Worm (Caenorhabditis elegans) whole organism, L4 larva: ENCODE measurements around the gene M70.2.

Source experiments
- F26F4.8 ChIP-seq: fragments of 200-800 bp; sonication (Bioruptor generic); conservative IDR thresholded peaks from 2 replicates; pipeline ENCODE4 v1.3.6; 2022; ENCODE audit warnings: missing genetic modification characterization, missing compliant biosample characterization
- F37D6.2 ChIP-seq: sonication (generic microtip); optimal IDR thresholded peaks from 2 replicates; lab custom pipeline; 2016; ENCODE audit warnings: mild to moderate bottlenecking, missing genetic modification characterization, missing compliant biosample characterization
- F49E8.2 ChIP-seq: sonication (generic microtip); optimal IDR thresholded peaks from 2 replicates; lab custom pipeline; 2016; ENCODE audit warnings: missing compliant biosample characterization, mild to moderate bottlenecking, missing genetic modification characterization, borderline replicate concordance
- R02D3.7 ChIP-seq: fragments of 150-350 bp; sonication (generic microtip); optimal IDR thresholded peaks from 3 replicates; lab custom pipeline; 2014; ENCODE audit warnings: missing biosample characterization, missing genetic modification characterization
- T20F7.1 ChIP-seq: fragments of 200-800 bp; sonication (Bioruptor generic); optimal IDR thresholded peaks from 2 replicates; lab custom pipeline; 2018; ENCODE audit warnings: mild to moderate bottlenecking, missing genetic modification characterization, missing compliant biosample characterization
- T26A8.4 ChIP-seq: fragments of 200-800 bp; sonication (Bioruptor generic); IDR thresholded peaks from 2 replicates; pipeline ENCODE4 v1.3.6; 2022; ENCODE audit warnings: missing genetic modification characterization, missing compliant biosample characterization
- Y48G9A.11 ChIP-seq: fragments of 200-800 bp; sonication (Bioruptor generic); IDR thresholded peaks from 2 replicates; pipeline ENCODE4 v1.3.6; 2022; ENCODE audit warnings: missing genetic modification reagents, missing genetic modification characterization, missing compliant biosample characterization
- ZK337.2 ChIP-seq: fragments of 200-800 bp; sonication (Bioruptor generic); IDR thresholded peaks from 2 replicates; pipeline ENCODE4 v1.3.6; 2022; ENCODE audit warnings: missing genetic modification reagents, missing genetic modification characterization, missing compliant biosample characterization
- aha-1 ChIP-seq: fragments of 150-350 bp; peaks from one replicate; lab custom pipeline; 2014; ENCODE audit warnings: missing biosample characterization, missing genetic modification characterization
- ama-1 ChIP-seq: fragments of 150-350 bp; optimal IDR thresholded peaks from 2 replicates; lab custom pipeline; 2014; ENCODE audit warnings: inconsistent platforms, mixed read lengths
- ceh-20 ChIP-seq: fragments of 200-800 bp; sonication (Bioruptor generic); IDR thresholded peaks from 2 replicates; pipeline ENCODE4 v1.3.6; 2022; ENCODE audit warnings: missing genetic modification reagents, missing genetic modification characterization, missing compliant biosample characterization
- ceh-28 ChIP-seq: fragments of 150-350 bp; optimal IDR thresholded peaks from 2 replicates; lab custom pipeline; 2014; ENCODE audit warnings: missing biosample characterization, missing genetic modification reagents, missing genetic modification characterization
- ceh-32 ChIP-seq: sonication (generic microtip); optimal IDR thresholded peaks from 2 replicates; lab custom pipeline; 2016; ENCODE audit warnings: mild to moderate bottlenecking, missing genetic modification characterization, missing compliant biosample characterization; ENCODE audit not compliant: poor library complexity
- ceh-62 ChIP-seq: sonication (generic microtip); optimal IDR thresholded peaks from 2 replicates; lab custom pipeline; 2017; ENCODE audit warnings: missing biosample characterization, missing genetic modification characterization
- ces-1 ChIP-seq: fragments of 150-350 bp; sonication (generic microtip); optimal IDR thresholded peaks from 4 replicates; lab custom pipeline; 2014; ENCODE audit warnings: missing biosample characterization, missing genetic modification reagents, missing genetic modification characterization
- cey-2 ChIP-seq: sonication (generic microtip); optimal IDR thresholded peaks from 3 replicates; lab custom pipeline; 2017; ENCODE audit warnings: missing genetic modification characterization, mild to moderate bottlenecking, missing compliant biosample characterization, antibody characterized with exemption, borderline replicate concordance; ENCODE audit not compliant: insufficient read depth
- ctbp-1 ChIP-seq: fragments of 200-800 bp; sonication (Bioruptor generic); IDR thresholded peaks from 2 replicates; pipeline ENCODE4 v1.3.6; 2022; ENCODE audit warnings: missing genetic modification reagents, missing genetic modification characterization, missing compliant biosample characterization
- daf-12 ChIP-seq: fragments of 150-350 bp; optimal IDR thresholded peaks from 2 replicates; lab custom pipeline; 2014; ENCODE audit warnings: missing biosample characterization, missing genetic modification reagents, missing genetic modification characterization
- daf-16 ChIP-seq, 3 experiments: sonication (generic microtip); optimal IDR thresholded peaks; 2 replicates each; lab custom pipeline; 2016 to 2017; ENCODE audit warnings: missing genetic modification characterization in 3 of 3, missing genetic modification reagents in 3 of 3, mild to moderate bottlenecking in 2 of 3, missing compliant biosample characterization in 2 of 3, missing biosample characterization in 1 of 3, moderate library complexity in 1 of 3
- daf-8 ChIP-seq: fragments of 200-800 bp; sonication (Bioruptor generic); IDR thresholded peaks from 2 replicates; pipeline ENCODE4 v1.3.6; 2022; ENCODE audit warnings: missing genetic modification characterization, missing compliant biosample characterization
- dmd-9 ChIP-seq: fragments of 200-800 bp; sonication (Bioruptor generic); IDR thresholded peaks from 2 replicates; pipeline ENCODE4 v1.3.6; 2022; ENCODE audit warnings: missing genetic modification reagents, missing genetic modification characterization, missing compliant biosample characterization
- dpl-1 ChIP-seq: fragments of 150-350 bp; optimal IDR thresholded peaks from 2 replicates; lab custom pipeline; 2014; ENCODE audit warnings: missing biosample characterization, missing genetic modification reagents, missing genetic modification characterization
- egl-27 ChIP-seq: sonication (generic microtip); optimal IDR thresholded peaks from 3 replicates; lab custom pipeline; 2017; ENCODE audit warnings: missing biosample characterization, missing genetic modification reagents, missing genetic modification characterization
- hif-1 ChIP-seq, 2 experiments: sonication (generic microtip); optimal IDR thresholded peaks; 2 replicates each; lab custom pipeline; 2016 to 2017; ENCODE audit warnings: missing compliant biosample characterization in 2 of 2, missing genetic modification characterization in 2 of 2, missing genetic modification reagents in 2 of 2, missing genotype in 2 of 2, mild to moderate bottlenecking in 1 of 2
- hlh-30 ChIP-seq: sonication (generic microtip); optimal IDR thresholded peaks from 2 replicates; lab custom pipeline; 2017; ENCODE audit warnings: antibody characterized with exemption, mild to moderate bottlenecking, missing genetic modification characterization, missing compliant biosample characterization; ENCODE audit not compliant: insufficient read depth
- lim-7 ChIP-seq: fragments of 200-800 bp; sonication (Bioruptor generic); IDR thresholded peaks from 2 replicates; pipeline ENCODE4 v1.3.6; 2022; ENCODE audit warnings: missing genetic modification characterization, missing compliant biosample characterization
- lin-1 ChIP-seq: fragments of 200-800 bp; sonication (Bioruptor generic); IDR thresholded peaks from 2 replicates; pipeline ENCODE4 v1.3.6; 2022; ENCODE audit warnings: missing genetic modification reagents, missing genetic modification characterization, missing compliant biosample characterization
- lin-13 ChIP-seq: fragments of 150-350 bp; optimal IDR thresholded peaks from 2 replicates; lab custom pipeline; 2014; ENCODE audit warnings: missing biosample characterization, missing genetic modification reagents, missing genetic modification characterization
- lin-15B ChIP-seq: fragments of 150-350 bp; sonication (generic microtip); optimal IDR thresholded peaks from 3 replicates; lab custom pipeline; 2014; ENCODE audit warnings: missing biosample characterization, missing genetic modification characterization
- lin-29 ChIP-seq: fragments of 200-800 bp; sonication (Bioruptor generic); IDR thresholded peaks from 2 replicates; pipeline ENCODE4 v1.3.6; 2022; ENCODE audit warnings: missing genetic modification reagents, missing genetic modification characterization, missing compliant biosample characterization
- lin-38 ChIP-seq: fragments of 200-800 bp; sonication (Bioruptor generic); IDR thresholded peaks from 2 replicates; pipeline ENCODE4 v1.3.6; 2022; ENCODE audit warnings: missing genetic modification reagents, missing genetic modification characterization, missing compliant biosample characterization
- mdl-1 ChIP-seq, 2 experiments: fragments of 150-350 bp in 1 of 2; sonication (generic microtip) in 1 of 2; optimal IDR thresholded peaks; 2 replicates each; lab custom pipeline; 2014 to 2017; ENCODE audit warnings: missing biosample characterization in 2 of 2, missing genetic modification characterization in 2 of 2
- nhr-11 ChIP-seq: fragments of 150-350 bp; optimal IDR thresholded peaks from 2 replicates; lab custom pipeline; 2014; ENCODE audit warnings: missing biosample characterization, missing genetic modification characterization
- nhr-25 ChIP-seq: sonication (generic microtip); optimal IDR thresholded peaks from 2 replicates; lab custom pipeline; 2017; ENCODE audit warnings: missing genetic modification characterization, mild to moderate bottlenecking, missing compliant biosample characterization, antibody characterized with exemption, moderate library complexity, borderline replicate concordance; ENCODE audit not compliant: insufficient read depth
- nhr-41 ChIP-seq: fragments of 200-800 bp; sonication (Bioruptor generic); IDR thresholded peaks from 2 replicates; pipeline ENCODE4 v1.3.6; 2022; ENCODE audit warnings: missing genetic modification reagents, missing genetic modification characterization, missing compliant biosample characterization
- nhr-77 ChIP-seq: fragments of 150-350 bp; optimal IDR thresholded peaks from 2 replicates; lab custom pipeline; 2014; ENCODE audit warnings: missing biosample characterization, missing genetic modification characterization
- pha-4 ChIP-seq, 2 experiments: fragments of 150-350 bp in 1 of 2; fragments of 200-800 bp in 1 of 2; sonication (Bioruptor generic) in 1 of 2; IDR thresholded peaks in 1 of 2; optimal IDR thresholded peaks in 1 of 2; 2 replicates each; pipeline versions ENCODE4 v1.3.6 to Lab custom; 2014 to 2022; ENCODE audit warnings: missing genetic modification characterization in 2 of 2, missing genetic modification reagents in 2 of 2, missing biosample characterization in 1 of 2, missing compliant biosample characterization in 1 of 2
- php-3 ChIP-seq: fragments of 200-800 bp; sonication (Bioruptor generic); IDR thresholded peaks from 2 replicates; pipeline ENCODE4 v1.3.6; 2022; ENCODE audit warnings: missing genetic modification reagents, missing genetic modification characterization, missing compliant biosample characterization
- pqm-1 ChIP-seq: sonication (generic microtip); optimal IDR thresholded peaks from 2 replicates; lab custom pipeline; 2017; ENCODE audit warnings: missing biosample characterization, missing genetic modification characterization
- skn-1 ChIP-seq: fragments of 150-350 bp; optimal IDR thresholded peaks from 2 replicates; lab custom pipeline; 2014; ENCODE audit warnings: missing biosample characterization, missing genetic modification characterization
- snpc-4 ChIP-seq: fragments of 150-350 bp; optimal IDR thresholded peaks from 2 replicates; lab custom pipeline; 2014; ENCODE audit warnings: missing biosample characterization, missing genetic modification characterization
- tag-97 ChIP-seq: fragments of 200-800 bp; sonication (Bioruptor generic); IDR thresholded peaks from 2 replicates; pipeline ENCODE4 v1.3.6; 2022; ENCODE audit warnings: missing genetic modification characterization, missing compliant biosample characterization
- tra-1 ChIP-seq: fragments of 200-800 bp; sonication (Bioruptor generic); IDR thresholded peaks from 2 replicates; pipeline ENCODE4 v1.3.6; 2022; ENCODE audit warnings: missing genetic modification reagents, missing genetic modification characterization, missing compliant biosample characterization
- unc-130 ChIP-seq: sonication (generic microtip); optimal IDR thresholded peaks from 2 replicates; lab custom pipeline; 2016; ENCODE audit warnings: missing genetic modification reagents, missing genetic modification characterization, missing compliant biosample characterization
- unc-39 ChIP-seq: sonication (generic microtip); optimal IDR thresholded peaks from 2 replicates; lab custom pipeline; 2017; ENCODE audit warnings: missing biosample characterization, missing genetic modification characterization
- zfp-2 ChIP-seq: sonication (generic microtip); optimal IDR thresholded peaks from 2 replicates; lab custom pipeline; 2016; ENCODE audit warnings: mild to moderate bottlenecking, missing genetic modification characterization, missing compliant biosample characterization
- zfp-3 ChIP-seq: fragments of 200-800 bp; sonication (Bioruptor generic); conservative IDR thresholded peaks from 2 replicates; pipeline ENCODE4 v1.3.6; 2022; ENCODE audit warnings: missing genetic modification reagents, missing genetic modification characterization, missing compliant biosample characterization
- zip-2 ChIP-seq: fragments of 150-350 bp; optimal IDR thresholded peaks from 2 replicates; lab custom pipeline; 2014; ENCODE audit warnings: missing biosample characterization, missing genetic modification characterization
- ztf-11 ChIP-seq: fragments of 150-350 bp; optimal IDR thresholded peaks from 2 replicates; lab custom pipeline; 2014; ENCODE audit warnings: missing biosample characterization, missing genetic modification characterization
- ztf-7 ChIP-seq: fragments of 150-350 bp; optimal IDR thresholded peaks from 2 replicates; lab custom pipeline; 2014; ENCODE audit warnings: missing biosample characterization, missing genetic modification characterization

The M70.2 gene

ce11 chrIV:2219334-2219755, 23.5 kb upstream of the M70.2 start (continued):
- TF ChIP-seq ama-1 (lab: Kevin White, UChicago) (no peak), daf-16 (GFP tag; optimal IDR thresholded peaks at IDR 0.05; lab: Kevin White, UChicago) (peak; percentile 38 to 92), daf-16 (tag; optimal IDR thresholded peaks at IDR 0.05; lab: Kevin White, UChicago) (peak; percentile 28), lin-29 (peak; percentile 94), zfp-3 (GFP tag; lab: Robert Waterston, UW) (peak; percentile 92), zfp-2 (tag; lab: Kevin White, UChicago) (peak; percentile 83), lin-15B (tag; lab: Kevin White, UChicago) (no peak), F49E8.2 (tag; lab: Kevin White, UChicago) (no peak), nhr-25 (tag; lab: Kevin White, UChicago) (peak; percentile 90), pqm-1 (tag; lab: Kevin White, UChicago) (no peak), lim-7 (GFP tag; lab: Robert Waterston, UW) (no peak), ZK337.2 (no peak; the same call in 1 of the 2 replicates), snpc-4 (tag; lab: Kevin White, UChicago) (no peak), T26A8.4 (GFP tag; lab: Robert Waterston, UW) (peak; percentile 97), R02D3.7 (tag; lab: Kevin White, UChicago) (no peak), ces-1 (GFP tag; lab: Kevin White, UChicago) (no peak), F37D6.2 (peak; percentile 94), dmd-9 (peak; percentile 60; the same call in 1 of the 2 replicates), ceh-62 (no peak), daf-12 (tag; lab: Kevin White, UChicago) (no peak), unc-39 (tag; lab: Kevin White, UChicago) (no peak), mdl-1 (tag; optimal IDR thresholded peaks at IDR 0.05; lab: Kevin White, UChicago) (peak; percentile 98 to 99), lin-13 (GFP tag; lab: Kevin White, UChicago) (peak; percentile 92), T20F7.1 (no peak), php-3 (GFP tag; lab: Robert Waterston, UW) (peak; percentile 91), nhr-41 (peak; percentile 55; the same call in 1 of the 2 replicates), daf-8 (no peak), nhr-11 (peak; percentile 83), ceh-28 (no peak), skn-1 (no peak), ztf-11 (tag; lab: Kevin White, UChicago) (no peak), dpl-1 (GFP tag; lab: Kevin White, UChicago) (peak; percentile 75), ztf-7 (tag; lab: Kevin White, UChicago) (peak; percentile 17), unc-130 (GFP tag; lab: Kevin White, UChicago) (no peak), F26F4.8 (GFP tag; lab: Robert Waterston, UW) (no peak), cey-2 (tag; lab: Kevin White, UChicago) (no peak), tra-1 (GFP tag; lab: Robert Waterston, UW) (peak; percentile 98), pha-4 (GFP tag; IDR thresholded peaks at IDR 0.05; lab: Robert Waterston, UW) (peak; percentile 98), pha-4 (tag; optimal IDR thresholded peaks at IDR 0.05; lab: Kevin White, UChicago) (no peak), ceh-20 (peak; percentile 98), egl-27 (tag; lab: Kevin White, UChicago) (no peak), hif-1 (tag; optimal IDR thresholded peaks at IDR 0.05; lab: Kevin White, UChicago) (peak; percentile 82 to 97), ctbp-1 (peak; percentile 92), lin-1 (GFP tag; lab: Robert Waterston, UW) (peak; percentile 94), lin-38 (GFP tag; lab: Robert Waterston, UW) (peak; percentile 86), hlh-30 (peak; percentile 99), Y48G9A.11 (GFP tag; lab: Robert Waterston, UW) (no peak), tag-97 (no peak), aha-1 (peak; percentile 99), nhr-77 (tag; lab: Kevin White, UChicago) (peak; percentile 80), zip-2 (tag; lab: Kevin White, UChicago) (no peak), ceh-32 (tag; lab: Kevin White, UChicago) (peak; percentile 82)
